Worm (Caenorhabditis elegans): Measurements from ENCODE around the gene F14H8.5.

F14H8.5 gene

DNA sequence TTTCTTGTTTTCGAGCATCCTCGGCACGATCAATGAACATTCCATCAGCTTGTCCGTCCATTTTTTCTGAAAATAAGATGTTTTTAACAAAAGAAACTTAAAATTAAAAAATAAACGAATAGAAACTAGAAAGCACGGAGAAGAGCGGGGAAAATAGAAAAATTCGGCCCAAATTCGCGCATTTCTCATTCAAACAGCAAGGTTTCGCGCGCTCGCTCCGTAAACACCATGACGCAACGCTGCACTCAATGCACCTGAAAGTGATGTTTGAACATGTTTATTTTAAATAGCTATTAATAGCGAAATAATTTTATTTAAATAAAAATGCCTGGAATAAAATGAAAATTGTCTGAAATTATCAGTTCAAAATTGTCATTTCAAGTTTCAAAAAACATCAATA, 38.7 kb downstream of the F14H8.5 start, which contains the start of the genes mcm-3 and C25D7.15 (continued):
- TF ChIP-seq nhr-237 (tag; optimal IDR thresholded peaks at IDR 0.05) (no peak), lin-35 (GFP tag; optimal IDR thresholded peaks at IDR 0.05) (peak; percentile 71 to 90), ceh-82 (tag; optimal IDR thresholded peaks at IDR 0.05) (no peak), efl-1 (optimal IDR thresholded peaks at IDR 0.05) (peak; percentile 67 to 87), efl-1 (GFP tag; optimal IDR thresholded peaks at IDR 0.05 in 1 of 2) (peak; percentile 88 to 98), fkh-8 (tag; optimal IDR thresholded peaks at IDR 0.05) (no peak), snu-23 (GFP tag; optimal IDR thresholded peaks at IDR 0.05) (peak; percentile 49), nhr-12 (tag; optimal IDR thresholded peaks at IDR 0.05) (no peak), nhr-20 (tag; optimal IDR thresholded peaks at IDR 0.05) (peak; percentile 13), nhr-85 (tag) (peak; percentile 38), dpl-1 (GFP tag; optimal IDR thresholded peaks at IDR 0.05) (peak; percentile 82 to 89 (median 85)), unc-130 (tag; optimal IDR thresholded peaks at IDR 0.05) (peak; percentile 67), blmp-1 (tag; optimal IDR thresholded peaks at IDR 0.05) (peak; percentile 33), nhr-71 (tag; optimal IDR thresholded peaks at IDR 0.05) (peak; percentile 55)

DNA sequence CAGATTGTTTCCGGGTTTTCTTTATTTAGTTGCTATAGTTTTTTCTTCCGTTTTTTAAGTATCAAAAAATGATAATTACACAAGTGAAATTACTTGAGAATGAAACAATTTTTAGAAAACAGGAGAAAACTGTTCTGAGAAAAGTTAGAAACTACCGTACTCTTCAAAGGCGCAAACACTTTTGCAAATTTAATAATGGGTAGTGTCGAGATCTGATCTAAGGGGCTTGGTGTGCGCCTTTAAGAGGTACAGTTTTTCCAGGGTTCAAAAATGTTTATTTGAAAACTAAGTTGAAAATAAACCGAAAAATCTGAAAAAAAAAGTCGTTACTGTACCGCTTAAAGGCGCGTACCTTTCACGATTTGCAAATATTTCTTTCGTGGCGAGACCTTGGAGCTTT, 39.8 kb downstream of the F14H8.5 start:
- TF ChIP-seq F16B12.6 (tag; optimal IDR thresholded peaks at IDR 0.05) (no peak), Y116A8C.19 (tag; optimal IDR thresholded peaks at IDR 0.05; ENCODE audit: borderline replicate concordance) (no peak), sup-37 (GFP tag; optimal IDR thresholded peaks at IDR 0.05) (no peak), efl-1 (optimal IDR thresholded peaks at IDR 0.05) (no peak), efl-1 (GFP tag; optimal IDR thresholded peaks at IDR 0.05 in 1 of 2) (no peak), ama-1 (optimal IDR thresholded peaks at IDR 0.05) (no peak)

DNA sequence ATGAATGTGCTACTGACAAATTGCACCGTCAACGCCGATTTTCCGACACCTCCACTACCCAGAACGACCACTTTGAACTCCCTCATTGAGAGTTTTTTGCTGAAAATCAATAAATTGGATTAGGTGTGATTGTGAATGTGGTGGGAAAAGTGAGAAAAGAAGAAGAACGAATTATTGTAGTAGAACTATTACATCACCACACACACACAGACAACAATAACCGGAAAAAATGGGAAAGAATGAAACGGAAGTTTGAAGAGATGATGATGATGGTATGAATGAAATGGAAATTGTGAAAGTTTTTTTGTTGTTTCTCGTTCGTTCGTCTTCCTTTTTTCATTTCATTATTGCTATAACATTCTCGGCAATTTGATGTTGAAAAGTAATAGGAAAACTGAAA, 43.2 kb downstream of the F14H8.5 start, which contains the start of gene rap-2:
Gene rap-2, minus strand, starts transcription at position 101 of the 400 bp plus-strand sequence.
- no peak for TF ChIP-seq grh-1 (GFP tag; IDR thresholded peaks at IDR 0.05)
- no peak for TF ChIP-seq nhr-77 (tag; optimal IDR thresholded peaks at IDR 0.05)
- no peak for TF ChIP-seq fkh-8 (tag; optimal IDR thresholded peaks at IDR 0.05)
- TF ChIP-seq blmp-1 (tag; optimal IDR thresholded peaks at IDR 0.05): peak; percentile 54
- TF ChIP-seq rnt-1 (tag; optimal IDR thresholded peaks at IDR 0.05): no peak
- TF ChIP-seq lin-15B (tag; optimal IDR thresholded peaks at IDR 0.05): no peak
- no peak for TF ChIP-seq efl-1 (optimal IDR thresholded peaks at IDR 0.05)
- no peak for TF ChIP-seq efl-1 (GFP tag; optimal IDR thresholded peaks at IDR 0.05 in 1 of 2)

DNA sequence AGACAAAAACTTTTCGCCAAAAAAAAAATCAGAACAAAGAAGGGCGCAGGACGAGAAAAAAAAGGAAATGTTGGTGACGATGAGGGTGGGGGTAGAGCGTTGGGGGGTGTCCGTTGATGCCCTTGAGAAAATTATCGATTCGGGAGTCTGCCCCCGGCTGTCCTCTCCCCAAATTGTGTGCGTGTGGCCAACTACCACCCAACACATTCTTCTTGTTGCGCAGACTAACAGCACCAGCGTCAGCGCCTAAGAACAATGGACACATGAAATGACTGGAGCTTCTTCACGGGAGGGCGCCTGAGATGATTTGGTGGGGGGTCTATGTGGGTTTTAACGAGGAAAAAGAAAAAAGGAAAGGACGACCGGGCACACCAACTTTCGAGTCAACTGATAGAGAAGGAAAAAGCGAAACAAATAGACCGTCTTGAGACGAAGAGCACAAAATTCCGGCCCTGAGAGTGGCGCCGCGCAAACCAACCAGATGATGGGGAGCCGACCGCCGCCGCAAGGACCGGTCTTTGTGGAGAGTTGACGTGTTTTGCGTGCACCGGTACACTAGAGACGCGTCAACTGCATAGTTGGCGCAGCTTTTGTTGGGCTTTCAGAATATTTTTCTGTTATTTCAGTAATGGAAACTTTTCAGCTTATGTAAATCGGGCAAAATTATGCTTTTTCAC, 44.4 kb downstream of the F14H8.5 start, which contains the start of gene C25D7.9:
Gene C25D7.9, plus strand, starts transcription at position 68 of the 677 bp plus-strand sequence.
- TF ChIP-seq vab-15 (tag; optimal IDR thresholded peaks at IDR 0.05) (no peak), sup-37 (GFP tag; optimal IDR thresholded peaks at IDR 0.05) (no peak), pag-3 (tag; optimal IDR thresholded peaks at IDR 0.05; ENCODE audit: borderline replicate concordance, insufficient read depth) (no peak), zip-4 (GFP tag; optimal IDR thresholded peaks at IDR 0.05) (no peak), ceh-63 (GFP tag; optimal IDR thresholded peaks at IDR 0.05) (no peak), unc-98 (GFP tag; IDR thresholded peaks at IDR 0.05) (no peak), unc-30 (tag; optimal IDR thresholded peaks at IDR 0.05) (no peak), tbx-2 (tag; optimal IDR thresholded peaks at IDR 0.05) (peak; percentile 15), F16B12.6 (tag; optimal IDR thresholded peaks at IDR 0.05) (no peak), lsy-2 (tag; optimal IDR thresholded peaks at IDR 0.05) (peak; percentile 31 to 62), mep-1 (tag; optimal IDR thresholded peaks at IDR 0.05) (peak; percentile 18), elt-2 (tag; optimal IDR thresholded peaks at IDR 0.05) (no peak), nhr-71 (tag; optimal IDR thresholded peaks at IDR 0.05) (peak; percentile 48), nhr-11 (tag; optimal IDR thresholded peaks at IDR 0.05) (no peak), sox-4 (tag; optimal IDR thresholded peaks at IDR 0.05) (no peak), zag-1 (tag; optimal IDR thresholded peaks at IDR 0.05) (no peak), efl-3 (GFP tag; optimal IDR thresholded peaks at IDR 0.05) (no peak), dpl-1 (GFP tag; optimal IDR thresholded peaks at IDR 0.05) (peak; percentile 17 to 52 (median 45)), ztf-4 (tag; optimal IDR thresholded peaks at IDR 0.05) (no peak), pqm-1 (tag; optimal IDR thresholded peaks at IDR 0.05) (no peak), fos-1 (tag; optimal IDR thresholded peaks at IDR 0.05) (no peak), lin-35 (GFP tag; optimal IDR thresholded peaks at IDR 0.05) (peak; percentile 47 to 53), C04F5.9 (tag; optimal IDR thresholded peaks at IDR 0.05) (no peak), mab-9 (GFP tag; IDR thresholded peaks at IDR 0.05) (no peak), mdl-1 (tag; optimal IDR thresholded peaks at IDR 0.05) (no peak), nhr-47 (tag; optimal IDR thresholded peaks at IDR 0.05) (no peak), snpc-4 (tag; optimal IDR thresholded peaks at IDR 0.05) (no peak), Y116A8C.19 (tag; optimal IDR thresholded peaks at IDR 0.05; ENCODE audit: borderline replicate concordance) (no peak), C34B4.2 (tag; optimal IDR thresholded peaks at IDR 0.05) (no peak), lin-13 (GFP tag; optimal IDR thresholded peaks at IDR 0.05) (peak; percentile 32), ceh-82 (tag; optimal IDR thresholded peaks at IDR 0.05) (peak in 1 of 3 experiments; percentile 32)

All from whole organism, L1 larva.